Worm (Caenorhabditis elegans) whole organism, L3 larva: Measurements from ENCODE around the gene F33A8.4.

Experiments
- nhr-11 ChIP-seq: fragments of 150-350 bp; optimal IDR thresholded peaks from 2 replicates; lab custom pipeline; 2014; ENCODE audit warnings: missing biosample characterization, missing genetic modification characterization
- nhr-237 ChIP-seq: fragments of 150-350 bp; optimal IDR thresholded peaks from 2 replicates; lab custom pipeline; 2014; ENCODE audit warnings: missing biosample characterization, missing genetic modification characterization
- skn-1 ChIP-seq: fragments of 150-350 bp; optimal IDR thresholded peaks from 2 replicates; lab custom pipeline; 2014; ENCODE audit warnings: missing biosample characterization, missing genetic modification characterization
- zag-1 ChIP-seq: fragments of 150-350 bp; optimal IDR thresholded peaks from 2 replicates; lab custom pipeline; 2014; ENCODE audit warnings: missing biosample characterization, missing genetic modification characterization

- no peak for TF ChIP-seq nhr-237 (tag; lab: Kevin White, UChicago)
- no peak for TF ChIP-seq skn-1
- TF ChIP-seq zag-1 (tag; lab: Kevin White, UChicago) = no peak
- TF ChIP-seq nhr-11 (tag; lab: Kevin White, UChicago) = no peak
These were observed 26.8 kb downstream of the F33A8.4 start, which contains the start of gene let-858 for ce11 chrII:11022023-11022422.
